Worm (Caenorhabditis elegans) whole organism, early embryonic: ENCODE measurements around the gene C24H11.2.

Experiments used
- ceh-36 ChIP-seq: sonication (generic microtip); optimal IDR thresholded peaks from 2 replicates; lab custom pipeline; 2016; ENCODE audit warnings: missing genetic modification characterization, inconsistent platforms, missing compliant biosample characterization
- tra-4 ChIP-seq: sonication (generic microtip); optimal IDR thresholded peaks from 2 replicates; lab custom pipeline; 2017; ENCODE audit warnings: missing genetic modification characterization, missing compliant biosample characterization

ce11 chrIII:11811839-11812238 is 19.7 kb upstream of the C24H11.2 start:
- TF ChIP-seq tra-4 (no peak), ceh-36 (tag; lab: Kevin White, UChicago) (no peak)
